Fruit fly (Drosophila melanogaster) whole organism, prepupa: ENCODE measurements around the gene CG13970.

Source experiments
- CG11294 ChIP-seq: fragments of 200-800 bp; sonication (Bioruptor generic); IDR thresholded peaks from 2 replicates; pipeline ENCODE4 v1.3.6; 2022; ENCODE audit warnings: missing biosample characterization, missing genetic modification characterization
- CG32006 ChIP-seq: fragments of 200-800 bp; sonication (Bioruptor generic); optimal IDR thresholded peaks from 3 replicates; lab custom pipeline; 2017; ENCODE audit warnings: missing biosample characterization, mild to moderate bottlenecking, missing genetic modification characterization
- CG4318 ChIP-seq: fragments of 200-800 bp; sonication (Bioruptor generic); optimal IDR thresholded peaks from 3 replicates; lab custom pipeline; 2017; ENCODE audit warnings: missing biosample characterization, mild to moderate bottlenecking, missing genetic modification characterization
- CG6792 ChIP-seq: fragments of 200-800 bp; sonication (Bioruptor generic); optimal IDR thresholded peaks from 3 replicates; lab custom pipeline; 2016; ENCODE audit warnings: missing biosample characterization, missing genetic modification characterization
- Eip75B ChIP-seq: fragments of 200-800 bp; sonication (Bioruptor generic); optimal IDR thresholded peaks from 3 replicates; lab custom pipeline; 2016; ENCODE audit warnings: missing biosample characterization, missing genetic modification characterization
- Gug ChIP-seq: fragments of 200-800 bp; sonication (Bioruptor generic); IDR thresholded peaks from 2 replicates; pipeline ENCODE4 v1.3.6; 2022; ENCODE audit warnings: missing biosample characterization, missing genetic modification characterization
- fd59A ChIP-seq: fragments of 200-800 bp; sonication (Bioruptor generic); optimal IDR thresholded peaks from 2 replicates; lab custom pipeline; 2017; ENCODE audit warnings: missing biosample characterization, mild to moderate bottlenecking, missing genetic modification characterization, missing genetic modification reagents
- fkh ChIP-seq: fragments of 200-800 bp; sonication (Bioruptor generic); optimal IDR thresholded peaks from 3 replicates; lab custom pipeline; 2017; ENCODE audit warnings: missing biosample characterization, mild to moderate bottlenecking, missing genetic modification characterization, moderate library complexity
- spab ChIP-seq: fragments of 200-800 bp; sonication (Bioruptor generic); optimal IDR thresholded peaks from 2 replicates; lab custom pipeline; 2017; ENCODE audit warnings: missing biosample characterization, mild to moderate bottlenecking, missing genetic modification characterization, missing genetic modification reagents
- ss ChIP-seq, 2 experiments: fragments of 200-800 bp; sonication (Bioruptor generic); optimal IDR thresholded peaks; 2 replicates in 1 of 2; 3 replicates in 1 of 2; lab custom pipeline; 2017 to 2018; ENCODE audit warnings: mild to moderate bottlenecking in 2 of 2, missing biosample characterization in 2 of 2, missing genetic modification characterization in 2 of 2, moderate library complexity in 1 of 2

DNA sequence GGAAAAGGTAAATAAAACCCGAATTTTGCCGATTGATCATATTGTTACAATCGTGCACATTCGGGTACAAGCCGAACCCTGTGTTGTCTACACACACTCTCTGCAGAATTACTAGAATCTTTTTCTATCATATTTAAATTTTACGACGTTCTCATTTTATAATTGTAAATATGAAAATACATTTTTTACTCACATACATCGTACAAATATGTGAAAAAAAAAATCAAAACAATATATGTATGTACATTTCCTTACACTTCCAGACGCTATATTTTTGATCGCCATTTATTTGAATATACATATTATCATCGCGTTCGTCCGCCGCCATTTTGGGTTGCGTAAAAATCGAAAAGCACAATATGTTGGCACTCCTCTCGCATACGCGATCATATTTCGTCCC is 13.8 kb upstream of the CG13970 start:
- TF ChIP-seq Eip75B (no peak), fkh (GFP tag; lab: Kevin White, UChicago) (no peak), fd59A (GFP tag; lab: Kevin White, UChicago) (no peak), Gug (no peak), CG4318 (no peak), spab (GFP tag; lab: Kevin White, UChicago) (no peak), CG32006 (no peak), ss (GFP tag; optimal IDR thresholded peaks at IDR 0.05; lab: Kevin White, UChicago) (no peak), CG6792 (GFP tag; lab: Kevin White, UChicago) (no peak), CG11294 (GFP tag; lab: Robert Waterston, UW) (no peak)
